Worm (Caenorhabditis elegans) whole organism, young adult: ENCODE data around the gene M03C11.3.
A peak's percentile ranks its signal among the peaks of the same experiment; 100 is the strongest.

Experiments
- B0019.2 ChIP-seq: fragments of 200-800 bp; sonication (Bioruptor generic); conservative IDR thresholded peaks from 2 replicates; pipeline ENCODE4 v1.3.6; 2022; ENCODE audit warnings: missing genetic modification reagents, missing genetic modification characterization, missing compliant biosample characterization
- C06A6.2 ChIP-seq: fragments of 200-800 bp; sonication (Bioruptor generic); conservative IDR thresholded peaks from 2 replicates; pipeline ENCODE4 v1.3.6; 2022; ENCODE audit warnings: missing genetic modification characterization, missing compliant biosample characterization
- D2030.7 ChIP-seq: fragments of 200-800 bp; sonication (Bioruptor generic); IDR thresholded peaks from 2 replicates; pipeline ENCODE4 v1.3.6; 2022; ENCODE audit warnings: missing genetic modification reagents, missing genetic modification characterization, missing compliant biosample characterization
- F33H1.4 ChIP-seq: fragments of 200-800 bp; sonication (Bioruptor generic); IDR thresholded peaks from 2 replicates; pipeline ENCODE4 v1.3.6; 2022; ENCODE audit warnings: missing genetic modification reagents, missing genetic modification characterization, missing compliant biosample characterization
- K11D2.4 ChIP-seq: fragments of 200-800 bp; sonication (Bioruptor generic); IDR thresholded peaks from 2 replicates; pipeline ENCODE4 v1.3.6; 2022; ENCODE audit warnings: missing genetic modification reagents, missing genetic modification characterization, missing compliant biosample characterization
- K12H6.12 ChIP-seq: fragments of 200-800 bp; sonication (Bioruptor generic); optimal IDR thresholded peaks from 2 replicates; lab custom pipeline; 2018; ENCODE audit warnings: mild to moderate bottlenecking, missing genetic modification characterization, missing compliant biosample characterization
- Y53F4B.3 ChIP-seq: fragments of 200-800 bp; sonication (Bioruptor generic); IDR thresholded peaks from 2 replicates; pipeline ENCODE4 v1.3.6; 2022; ENCODE audit warnings: missing genetic modification reagents, missing genetic modification characterization, missing compliant biosample characterization
- Y67H2A.10 ChIP-seq: fragments of 200-800 bp; sonication (Bioruptor generic); conservative IDR thresholded peaks from 2 replicates; pipeline ENCODE4 v1.3.6; 2022; ENCODE audit warnings: missing genetic modification reagents, missing genetic modification characterization, missing compliant biosample characterization
- Y79H2A.3 ChIP-seq: fragments of 200-800 bp; sonication (Bioruptor generic); conservative IDR thresholded peaks from 2 replicates; pipeline ENCODE4 v1.3.6; 2022; ENCODE audit warnings: missing genetic modification reagents, missing genetic modification characterization, missing compliant biosample characterization
- Y95B8A.8 ChIP-seq: fragments of 200-800 bp; sonication (Bioruptor generic); IDR thresholded peaks from 2 replicates; pipeline ENCODE4 v1.3.6; 2022; ENCODE audit warnings: missing genetic modification reagents, missing genetic modification characterization, missing compliant biosample characterization
- aptf-2 ChIP-seq: fragments of 200-800 bp; sonication (Bioruptor generic); conservative IDR thresholded peaks from 2 replicates; pipeline ENCODE4 v1.3.6; 2022; ENCODE audit warnings: missing genetic modification reagents, missing genetic modification characterization, missing compliant biosample characterization
- attf-3 ChIP-seq: fragments of 200-800 bp; sonication (Bioruptor generic); conservative IDR thresholded peaks from 2 replicates; pipeline ENCODE4 v1.3.6; 2022; ENCODE audit warnings: missing genetic modification reagents, missing genetic modification characterization, missing compliant biosample characterization
- attf-5 ChIP-seq: fragments of 200-800 bp; sonication (Bioruptor generic); optimal IDR thresholded peaks from 2 replicates; lab custom pipeline; 2018; ENCODE audit warnings: mild to moderate bottlenecking, missing genetic modification characterization, missing compliant biosample characterization
- bed-2 ChIP-seq: fragments of 200-800 bp; sonication (Bioruptor generic); IDR thresholded peaks from 2 replicates; pipeline ENCODE4 v1.3.6; 2022; ENCODE audit warnings: missing genetic modification reagents, missing genetic modification characterization, missing compliant biosample characterization
- cebp-1 ChIP-seq, 2 experiments: fragments of 200-800 bp in 1 of 2; sonication (Bioruptor generic) in 1 of 2; sonication (generic microtip) in 1 of 2; IDR thresholded peaks in 1 of 2; optimal IDR thresholded peaks in 1 of 2; 2 replicates each; pipeline versions ENCODE4 v1.3.6 to Lab custom; 2017 to 2022; ENCODE audit warnings: missing compliant biosample characterization in 2 of 2, missing genetic modification characterization in 2 of 2, mild to moderate bottlenecking in 1 of 2, missing genetic modification reagents in 1 of 2, moderate library complexity in 1 of 2
- ceh-100 ChIP-seq: fragments of 200-800 bp; sonication (Bioruptor generic); IDR thresholded peaks from 2 replicates; pipeline ENCODE4 v1.3.6; 2022; ENCODE audit warnings: missing genetic modification reagents, missing genetic modification characterization, missing compliant biosample characterization
- ceh-27 ChIP-seq: fragments of 200-800 bp; sonication (Bioruptor generic); optimal IDR thresholded peaks from 2 replicates; lab custom pipeline; 2018; ENCODE audit warnings: mild to moderate bottlenecking, missing genetic modification characterization, moderate library complexity, missing compliant biosample characterization
- ceh-40 ChIP-seq: fragments of 200-800 bp; sonication (Bioruptor generic); IDR thresholded peaks from 2 replicates; pipeline ENCODE4 v1.3.6; 2022; ENCODE audit warnings: missing genetic modification characterization, missing compliant biosample characterization
- ceh-91 ChIP-seq: fragments of 200-800 bp; sonication (Bioruptor generic); IDR thresholded peaks from 2 replicates; pipeline ENCODE4 v1.3.6; 2022; ENCODE audit warnings: missing genetic modification reagents, missing genetic modification characterization, missing compliant biosample characterization
- dox-1 ChIP-seq: fragments of 200-800 bp; sonication (Bioruptor generic); IDR thresholded peaks from 2 replicates; pipeline ENCODE4 v1.3.6; 2022; ENCODE audit warnings: missing genetic modification reagents, missing genetic modification characterization, missing compliant biosample characterization
- egl-44 ChIP-seq: fragments of 200-800 bp; sonication (Bioruptor generic); IDR thresholded peaks from 2 replicates; pipeline ENCODE4 v1.3.6; 2022; ENCODE audit warnings: missing genetic modification reagents, missing genetic modification characterization, missing compliant biosample characterization
- egrh-3 ChIP-seq: fragments of 200-800 bp; sonication (Bioruptor generic); IDR thresholded peaks from 2 replicates; pipeline ENCODE4 v1.3.6; 2022; ENCODE audit warnings: missing genetic modification reagents, missing genetic modification characterization, missing compliant biosample characterization
- ekl-4 ChIP-seq: fragments of 200-800 bp; sonication (Bioruptor generic); IDR thresholded peaks from 2 replicates; pipeline ENCODE4 v1.3.6; 2022; ENCODE audit warnings: missing genetic modification reagents, missing genetic modification characterization, missing compliant biosample characterization
- hmg-1.2 ChIP-seq: fragments of 200-800 bp; sonication (Bioruptor generic); IDR thresholded peaks from 2 replicates; pipeline ENCODE4 v1.3.6; 2022; ENCODE audit warnings: missing genetic modification reagents, missing genetic modification characterization, missing compliant biosample characterization
- hsf-1 ChIP-seq: fragments of 200-800 bp; sonication (Bioruptor generic); IDR thresholded peaks from 2 replicates; pipeline ENCODE4 v1.3.6; 2022; ENCODE audit warnings: missing genetic modification reagents, missing genetic modification characterization, missing compliant biosample characterization
- let-526 ChIP-seq: fragments of 200-800 bp; sonication (Bioruptor generic); IDR thresholded peaks from 2 replicates; pipeline ENCODE4 v1.3.6; 2022; ENCODE audit warnings: missing genetic modification reagents, missing genetic modification characterization, missing compliant biosample characterization
- let-607 ChIP-seq, 2 experiments: fragments of 200-800 bp in 1 of 2; sonication (Bioruptor generic) in 1 of 2; sonication (generic microtip) in 1 of 2; optimal IDR thresholded peaks; 2 replicates each; lab custom pipeline; 2016 to 2018; ENCODE audit warnings: mild to moderate bottlenecking in 2 of 2, missing compliant biosample characterization in 2 of 2, missing genetic modification characterization in 2 of 2, moderate library complexity in 2 of 2, missing genotype in 1 of 2
- lin-35 ChIP-seq, 3 experiments: fragments of 150-350 bp in 2 of 3; sonication (generic microtip) in 1 of 3; optimal IDR thresholded peaks; 2 replicates each; lab custom pipeline; 2014 to 2018; ENCODE audit warnings: missing biosample characterization in 3 of 3, missing genetic modification characterization in 3 of 3, missing genetic modification reagents in 3 of 3
- lin-54 ChIP-seq: fragments of 200-800 bp; sonication (Bioruptor generic); optimal IDR thresholded peaks from 2 replicates; lab custom pipeline; 2018; ENCODE audit warnings: mild to moderate bottlenecking, missing genetic modification characterization, missing compliant biosample characterization
- lir-1 ChIP-seq: fragments of 200-800 bp; sonication (Bioruptor generic); conservative IDR thresholded peaks from 2 replicates; pipeline ENCODE4 v1.3.6; 2022; ENCODE audit warnings: missing genetic modification reagents, missing genetic modification characterization, missing compliant biosample characterization
- lsl-1 ChIP-seq: fragments of 200-800 bp; sonication (Bioruptor generic); optimal IDR thresholded peaks from 2 replicates; lab custom pipeline; 2018; ENCODE audit warnings: mild to moderate bottlenecking, missing genetic modification characterization, moderate library complexity, missing compliant biosample characterization
- madf-6 ChIP-seq: fragments of 200-800 bp; sonication (Bioruptor generic); IDR thresholded peaks from 2 replicates; pipeline ENCODE4 v1.3.6; 2022; ENCODE audit warnings: missing genetic modification reagents, missing genetic modification characterization, missing compliant biosample characterization
- madf-8 ChIP-seq: fragments of 200-800 bp; sonication (Bioruptor generic); conservative IDR thresholded peaks from 2 replicates; pipeline ENCODE4 v1.3.6; 2022; ENCODE audit warnings: missing genetic modification reagents, missing genetic modification characterization, missing compliant biosample characterization
- mcd-1 ChIP-seq: fragments of 200-800 bp; sonication (Bioruptor generic); IDR thresholded peaks from 2 replicates; pipeline ENCODE4 v1.3.6; 2022; ENCODE audit warnings: missing genetic modification reagents, missing genetic modification characterization, missing compliant biosample characterization
- nfyb-1 ChIP-seq: fragments of 200-800 bp; sonication (Bioruptor generic); IDR thresholded peaks from 2 replicates; pipeline ENCODE4 v1.3.6; 2022; ENCODE audit warnings: missing genetic modification reagents, missing genetic modification characterization, missing compliant biosample characterization
- rcor-1 ChIP-seq: fragments of 200-800 bp; sonication (Bioruptor generic); IDR thresholded peaks from 2 replicates; pipeline ENCODE4 v1.3.6; 2022; ENCODE audit warnings: missing genetic modification reagents, missing genetic modification characterization, missing compliant biosample characterization
- snpc-1.3 ChIP-seq: sonication (generic microtip); optimal IDR thresholded peaks from 2 replicates; lab custom pipeline; 2017; ENCODE audit warnings: missing genetic modification characterization, mild to moderate bottlenecking, missing compliant biosample characterization, antibody characterized with exemption, moderate library complexity, missing genotype, missing genetic modification reagents; ENCODE audit not compliant: insufficient read depth
- tlf-1 ChIP-seq: fragments of 200-800 bp; sonication (Bioruptor generic); optimal IDR thresholded peaks from 2 replicates; lab custom pipeline; 2018; ENCODE audit warnings: mild to moderate bottlenecking, missing genetic modification characterization, missing compliant biosample characterization
- unc-130 ChIP-seq: sonication (generic microtip); optimal IDR thresholded peaks from 2 replicates; lab custom pipeline; 2016; ENCODE audit warnings: missing genetic modification reagents, missing genetic modification characterization, missing compliant biosample characterization
- xnd-1 ChIP-seq: sonication (generic microtip); optimal IDR thresholded peaks from 2 replicates; lab custom pipeline; 2016; ENCODE audit warnings: missing genotype, missing genetic modification reagents, missing genetic modification characterization, missing compliant biosample characterization
- ztf-18 ChIP-seq: sonication (generic microtip); optimal IDR thresholded peaks from 2 replicates; lab custom pipeline; 2016; ENCODE audit warnings: missing genotype, mild to moderate bottlenecking, missing genetic modification characterization, missing compliant biosample characterization
- ztf-25 ChIP-seq: fragments of 200-800 bp; sonication (Bioruptor generic); IDR thresholded peaks from 2 replicates; pipeline ENCODE4 v1.3.6; 2022; ENCODE audit warnings: missing genetic modification reagents, missing genetic modification characterization, missing compliant biosample characterization
- ztf-28 ChIP-seq: fragments of 200-800 bp; sonication (Bioruptor generic); IDR thresholded peaks from 2 replicates; pipeline ENCODE4 v1.3.6; 2022; ENCODE audit warnings: missing genetic modification reagents, missing genetic modification characterization, missing compliant biosample characterization

Gene M03C11.3

ce11 chrIII:10435938-10436842, 31.3 kb downstream of the M03C11.3 start, which contains the start of the genes smrd-1 and enu-3.1:
TSS of gene smrd-1 (minus strand) at chrIII:10435988.
TSS of gene enu-3.1 (plus strand) at chrIII:10436276.
- TF ChIP-seq Y95B8A.8 (GFP tag; lab: Robert Waterston, UW) (peak; percentile 62; the same call in 1 of the 2 replicates), ekl-4 (GFP tag; lab: Robert Waterston, UW) (peak; percentile 76), lir-1 (GFP tag; lab: Robert Waterston, UW) (0 out of 2 replicates have a peak, but pooled peaks have one; percentile 24), aptf-2 (GFP tag; lab: Robert Waterston, UW) (peak; percentile 48; the same call in 1 of the 2 replicates), ceh-91 (peak; percentile 61), lin-35 (GFP tag; optimal IDR thresholded peaks at IDR 0.05; lab: Kevin White, UChicago) (peak in 1 of 3 experiments; percentile 64), K11D2.4 (GFP tag; lab: Robert Waterston, UW) (peak; percentile 58; the same call in 1 of the 2 replicates), lsl-1 (GFP tag; lab: Kevin White, UChicago) (peak; percentile 58), rcor-1 (GFP tag; lab: Robert Waterston, UW) (peak; percentile 84), B0019.2 (GFP tag; lab: Robert Waterston, UW) (peak; percentile 70), nfyb-1 (GFP tag; lab: Robert Waterston, UW) (peak; percentile 61; the same call in 1 of the 2 replicates), K12H6.12 (peak; percentile 53), bed-2 (GFP tag; lab: Robert Waterston, UW) (peak; percentile 51; the same call in 1 of the 2 replicates), F33H1.4 (peak; percentile 71), D2030.7 (peak; percentile 92), tlf-1 (peak; percentile 5), attf-3 (GFP tag; lab: Robert Waterston, UW) (peak; percentile 63; the same call in 1 of the 2 replicates), hmg-1.2 (peak; percentile 54), let-607 (tag; optimal IDR thresholded peaks at IDR 0.05; lab: Kevin White, UChicago) (peak in 1 of 2 experiments; percentile 22), attf-5 (GFP tag; lab: Kevin White, UChicago) (peak; percentile 83), C06A6.2 (GFP tag; lab: Robert Waterston, UW) (0 out of 2 replicates have a peak, but pooled peaks have one; percentile 27), Y53F4B.3 (peak; percentile 12; the same call in 1 of the 2 replicates), hsf-1 (GFP tag; lab: Robert Waterston, UW) (peak; percentile 62), snpc-1.3 (tag; lab: Kevin White, UChicago) (peak; percentile 14), ceh-27 (GFP tag; lab: Kevin White, UChicago) (peak; percentile 32), ceh-40 (peak; percentile 47; the same call in 1 of the 2 replicates), ztf-28 (GFP tag; lab: Robert Waterston, UW) (peak; percentile 79; the same call in 1 of the 2 replicates), ztf-18 (tag; lab: Kevin White, UChicago) (peak; percentile 65), dox-1 (GFP tag; lab: Robert Waterston, UW) (peak; percentile 88), unc-130 (GFP tag; lab: Kevin White, UChicago) (peak; percentile 27), lin-54 (GFP tag; lab: Kevin White, UChicago) (peak; percentile 87), let-526 (GFP tag; lab: Robert Waterston, UW) (0 out of 2 replicates have a peak, but pooled peaks have one; percentile 10), Y79H2A.3 (GFP tag; lab: Robert Waterston, UW) (0 out of 2 replicates have a peak, but pooled peaks have one; percentile 7), ceh-100 (peak; percentile 95), mcd-1 (peak; percentile 85), madf-6 (GFP tag; lab: Robert Waterston, UW) (peak; percentile 73), Y67H2A.10 (peak; percentile 28; the same call in 1 of the 2 replicates), egrh-3 (GFP tag; lab: Robert Waterston, UW) (peak; percentile 67), egl-44 (GFP tag; lab: Robert Waterston, UW) (0 out of 2 replicates have a peak, but pooled peaks have one; percentile 18), ztf-25 (0 out of 2 replicates have a peak, but pooled peaks have one; percentile 37), xnd-1 (tag; lab: Kevin White, UChicago) (peak; percentile 22), madf-8 (GFP tag; lab: Robert Waterston, UW) (0 out of 2 replicates have a peak, but pooled peaks have one; percentile 34), cebp-1 (GFP tag; IDR thresholded peaks at IDR 0.05; lab: Robert Waterston, UW) (peak; percentile 59), cebp-1 (tag; optimal IDR thresholded peaks at IDR 0.05; lab: Kevin White, UChicago) (peak; percentile 57)
